Fruit fly (Drosophila melanogaster): ENCODE data around the gene Pld3.

DNA sequence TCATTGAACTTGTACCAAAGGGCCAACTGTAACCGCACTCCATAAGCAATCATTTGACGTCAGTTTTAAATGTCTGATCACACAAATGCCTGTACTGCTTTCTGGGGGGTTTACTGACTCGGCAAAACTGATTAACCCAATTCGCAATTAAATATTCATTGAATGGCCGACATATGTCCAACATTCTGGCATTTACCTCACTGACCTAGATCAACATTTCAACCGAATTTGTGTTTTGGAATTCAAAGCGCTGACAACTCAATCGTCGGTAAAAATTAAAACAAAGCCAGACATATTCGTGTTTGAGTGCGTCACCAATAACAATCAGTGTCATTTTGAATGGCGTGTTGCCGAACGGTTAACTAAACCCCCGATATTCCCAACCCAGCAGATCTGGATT, 43.0 kb upstream of the Pld3 start:
- TF ChIP-seq cic (GFP tag; optimal IDR thresholded peaks at IDR 0.05) (no peak), CG7101 (tag; optimal IDR thresholded peaks at IDR 0.05) (no peak), Crg-1 (GFP tag; optimal IDR thresholded peaks at IDR 0.05) (no peak), CG33017 (tag; optimal IDR thresholded peaks at IDR 0.05) (no peak), Hr96 (GFP tag; optimal IDR thresholded peaks at IDR 0.05) (no peak), ovo (GFP tag; optimal IDR thresholded peaks at IDR 0.05) (no peak), CG1620 (GFP tag; optimal IDR thresholded peaks at IDR 0.05) (no peak), tj (GFP tag; optimal IDR thresholded peaks at IDR 0.05) (peak; percentile 83), pad (GFP tag; optimal IDR thresholded peaks at IDR 0.05) (no peak), CG7045 (GFP tag; optimal IDR thresholded peaks at IDR 0.05) (no peak), kay (GFP tag; ENCODE audit: borderline replicate concordance) (peak; percentile 30)
